Worm (Caenorhabditis elegans) whole organism, late embryonic: Measurements from ENCODE around the gene srbc-65.

ENCODE experiments used
- ceh-45 ChIP-seq: fragments of 200-800 bp; sonication (Bioruptor generic); IDR thresholded peaks from 2 replicates; pipeline ENCODE4 v1.3.6; 2022; ENCODE audit warnings: missing genetic modification reagents, missing genetic modification characterization, missing compliant biosample characterization
- fkh-6 ChIP-seq: sonication (generic microtip); optimal IDR thresholded peaks from 2 replicates; lab custom pipeline; 2016; ENCODE audit warnings: missing genetic modification characterization, missing compliant biosample characterization
- madf-2 ChIP-seq: sonication (generic microtip); optimal IDR thresholded peaks from 2 replicates; lab custom pipeline; 2017; ENCODE audit warnings: missing genetic modification characterization, missing compliant biosample characterization

- TF ChIP-seq madf-2 (tag; lab: Kevin White, UChicago) (no peak), ceh-45 (GFP tag; lab: Robert Waterston, UW) (no peak), fkh-6 (no peak)
Measured at ce11 chrV:16598437-16598836, 47.7 kb downstream of the srbc-65 start.
